Worm (Caenorhabditis elegans) whole organism, L4/young adult: ENCODE data around the gene C50B6.7.

ENCODE experiments used
- W03F9.2 ChIP-seq: fragments of 150-350 bp; optimal IDR thresholded peaks from 2 replicates; lab custom pipeline; 2014; ENCODE audit warnings: missing biosample characterization, missing genetic modification characterization
- dao-5 ChIP-seq: sonication (generic microtip); optimal IDR thresholded peaks from 2 replicates; lab custom pipeline; 2016; ENCODE audit warnings: missing genotype, missing genetic modification characterization, moderate library complexity, missing compliant biosample characterization
- him-1 ChIP-seq: sonication (generic microtip); optimal IDR thresholded peaks from 2 replicates; lab custom pipeline; 2016; ENCODE audit warnings: missing genotype, missing genetic modification reagents, missing genetic modification characterization, missing compliant biosample characterization

ce11 chrV:13286525-13286924 lies 38.3 kb downstream of the C50B6.7 start:
- TF ChIP-seq him-1 (tag; lab: Kevin White, UChicago) (no peak), W03F9.2 (tag; lab: Kevin White, UChicago) (no peak), dao-5 (no peak)
